Fruit fly (Drosophila melanogaster) whole organism, pupa: Measurements from ENCODE around the gene dnc.

Experiments
- CG12605 ChIP-seq: fragments of 200-800 bp; sonication (Bioruptor generic); IDR thresholded peaks from 2 replicates; pipeline ENCODE4 v1.3.6; 2022; ENCODE audit warnings: missing biosample characterization, missing genetic modification characterization
- CG14655 ChIP-seq: fragments of 200-800 bp; sonication (Bioruptor generic); optimal IDR thresholded peaks from 3 replicates; lab custom pipeline; 2017; ENCODE audit warnings: mild to moderate bottlenecking, missing biosample characterization, missing genetic modification reagents, missing genetic modification characterization
- CG15710 ChIP-seq: fragments of 200-800 bp; sonication (Bioruptor generic); optimal IDR thresholded peaks from 2 replicates; lab custom pipeline; 2018; ENCODE audit warnings: missing biosample characterization, mild to moderate bottlenecking, missing genetic modification characterization, moderate library complexity
- CG17806 ChIP-seq: fragments of 200-800 bp; sonication (Bioruptor generic); optimal IDR thresholded peaks from 2 replicates; lab custom pipeline; 2018; ENCODE audit warnings: missing biosample characterization, mild to moderate bottlenecking, missing genetic modification characterization, moderate library complexity
- CG4496 ChIP-seq: fragments of 200-800 bp; sonication (Bioruptor generic); IDR thresholded peaks from 3 replicates; pipeline ENCODE4 v1.3.6; 2022; ENCODE audit warnings: missing biosample characterization, missing genetic modification characterization
- CG8301 ChIP-seq: fragments of 200-800 bp; sonication (Bioruptor generic); optimal IDR thresholded peaks from 2 replicates; lab custom pipeline; 2018; ENCODE audit warnings: missing biosample characterization, mild to moderate bottlenecking, missing genetic modification characterization
- D1 ChIP-seq: fragments of 200-800 bp; sonication (Bioruptor generic); optimal IDR thresholded peaks from 2 replicates; lab custom pipeline; 2018; ENCODE audit warnings: missing biosample characterization, mild to moderate bottlenecking, missing genetic modification characterization, moderate library complexity
- Snoo ChIP-seq: fragments of 200-800 bp; sonication (Bioruptor generic); optimal IDR thresholded peaks from 3 replicates; lab custom pipeline; 2017; ENCODE audit warnings: missing biosample characterization, mild to moderate bottlenecking, missing genetic modification characterization, inconsistent platforms
- rn ChIP-seq: fragments of 200-800 bp; sonication (Bioruptor generic); IDR thresholded peaks from 2 replicates; pipeline ENCODE4 v1.3.6; 2022; ENCODE audit warnings: missing biosample characterization, missing genetic modification characterization

dm6 chrX:3310827-3311226 lies 134.6 kb downstream of the dnc start:
- TF ChIP-seq CG12605 (GFP tag; lab: Robert Waterston, UW) (peak; percentile 84), CG17806 (tag; lab: Kevin White, UChicago) (peak; percentile 68), CG4496 (GFP tag; lab: Robert Waterston, UW) (peak; percentile 91), CG15710 (peak; percentile 71), Snoo (tag; lab: Kevin White, UChicago) (peak; percentile 11), CG8301 (tag; lab: Kevin White, UChicago) (peak; percentile 69), rn (GFP tag; lab: Robert Waterston, UW) (0 out of 2 replicates have a peak, but pooled peaks have one; percentile 51), CG14655 (GFP tag; lab: Kevin White, UChicago) (peak; percentile 79), D1 (tag; lab: Kevin White, UChicago) (peak; percentile 28)
